Fruit fly (Drosophila melanogaster): Measurements from ENCODE around the gene lbe.

DNA sequence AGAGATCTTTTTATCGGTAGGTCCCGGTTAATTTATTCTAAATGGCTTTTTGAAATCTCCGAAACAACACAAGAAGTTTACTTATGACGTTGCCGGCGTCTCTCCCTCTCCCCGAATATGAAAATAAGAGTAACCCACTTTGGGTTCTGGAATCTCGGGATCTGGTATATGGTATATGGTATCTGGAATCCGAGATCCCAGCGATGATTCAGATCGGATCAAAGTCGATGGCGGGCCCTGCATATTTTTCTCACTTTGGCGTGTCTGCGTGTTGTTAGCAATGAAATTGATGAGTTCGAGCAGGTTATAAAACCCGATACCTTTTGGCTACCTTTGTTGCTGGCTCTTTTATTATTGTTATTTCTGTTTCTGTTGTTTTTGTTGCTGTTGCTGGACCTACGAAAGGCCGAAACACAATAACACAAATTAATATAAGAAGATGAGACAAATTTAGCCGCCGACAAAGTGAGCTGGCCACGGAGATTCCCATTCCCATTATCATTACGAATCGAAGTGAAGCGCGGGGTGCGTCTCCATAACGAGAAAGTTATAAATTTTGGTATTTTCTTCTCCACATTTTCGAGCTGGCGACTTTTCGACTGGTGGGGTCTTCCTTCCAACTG, 31.2 kb downstream of the lbe start:
- no peak for TF ChIP-seq CG4496 (GFP tag; IDR thresholded peaks at IDR 0.05)
- TF ChIP-seq CG17806 (tag; optimal IDR thresholded peaks at IDR 0.05) = no peak
- TF ChIP-seq Pif1A (GFP tag; optimal IDR thresholded peaks at IDR 0.05) = no peak
- TF ChIP-seq CG32121 (GFP tag; IDR thresholded peaks at IDR 0.05) = no peak
- TF ChIP-seq D1 (tag; optimal IDR thresholded peaks at IDR 0.05) = no peak
- no peak for TF ChIP-seq EcR (GFP tag; optimal IDR thresholded peaks at IDR 0.05)
- no peak for TF ChIP-seq CG13204 (GFP tag; optimal IDR thresholded peaks at IDR 0.05)
- no peak for TF ChIP-seq CG9948 (tag; optimal IDR thresholded peaks at IDR 0.05)
- no peak for TF ChIP-seq CG15710 (tag; optimal IDR thresholded peaks at IDR 0.05)

All from whole organism, pupa.